Worm (Caenorhabditis elegans) whole organism, young adult: Measurements from ENCODE around the gene abhd-5.2.

Experiments
- B0336.3 ChIP-seq: fragments of 200-800 bp; sonication (Bioruptor generic); IDR thresholded peaks from 2 replicates; pipeline ENCODE4 v1.3.6; 2022; ENCODE audit warnings: missing genetic modification characterization, missing compliant biosample characterization
- C06A6.2 ChIP-seq: fragments of 200-800 bp; sonication (Bioruptor generic); conservative IDR thresholded peaks from 2 replicates; pipeline ENCODE4 v1.3.6; 2022; ENCODE audit warnings: missing genetic modification characterization, missing compliant biosample characterization
- F10E7.11 ChIP-seq: sonication (generic microtip); optimal IDR thresholded peaks from 2 replicates; lab custom pipeline; 2017; ENCODE audit warnings: mild to moderate bottlenecking, missing genetic modification characterization, moderate library complexity, missing compliant biosample characterization
- F33H1.4 ChIP-seq: fragments of 200-800 bp; sonication (Bioruptor generic); IDR thresholded peaks from 2 replicates; pipeline ENCODE4 v1.3.6; 2022; ENCODE audit warnings: missing genetic modification reagents, missing genetic modification characterization, missing compliant biosample characterization
- F49E8.2 ChIP-seq: sonication (generic microtip); optimal IDR thresholded peaks from 3 replicates; lab custom pipeline; 2017; ENCODE audit warnings: missing genetic modification characterization, mild to moderate bottlenecking, missing compliant biosample characterization, antibody characterized with exemption, moderate library complexity; ENCODE audit not compliant: insufficient read depth
- F52B5.7 ChIP-seq: sonication (generic microtip); optimal IDR thresholded peaks from 2 replicates; lab custom pipeline; 2016; ENCODE audit warnings: mild to moderate bottlenecking, missing genetic modification characterization, missing compliant biosample characterization
- F57A8.1 ChIP-seq: fragments of 200-800 bp; sonication (Bioruptor generic); optimal IDR thresholded peaks from 2 replicates; lab custom pipeline; 2018; ENCODE audit warnings: mild to moderate bottlenecking, missing genetic modification characterization, moderate library complexity, missing compliant biosample characterization
- T26A5.8 ChIP-seq: sonication (generic microtip); optimal IDR thresholded peaks from 2 replicates; lab custom pipeline; 2016; ENCODE audit warnings: missing genetic modification characterization, missing compliant biosample characterization
- Y67H2A.10 ChIP-seq: fragments of 200-800 bp; sonication (Bioruptor generic); conservative IDR thresholded peaks from 2 replicates; pipeline ENCODE4 v1.3.6; 2022; ENCODE audit warnings: missing genetic modification reagents, missing genetic modification characterization, missing compliant biosample characterization
- Y95B8A.8 ChIP-seq: fragments of 200-800 bp; sonication (Bioruptor generic); IDR thresholded peaks from 2 replicates; pipeline ENCODE4 v1.3.6; 2022; ENCODE audit warnings: missing genetic modification reagents, missing genetic modification characterization, missing compliant biosample characterization
- aptf-2 ChIP-seq: fragments of 200-800 bp; sonication (Bioruptor generic); conservative IDR thresholded peaks from 2 replicates; pipeline ENCODE4 v1.3.6; 2022; ENCODE audit warnings: missing genetic modification reagents, missing genetic modification characterization, missing compliant biosample characterization
- aptf-3 ChIP-seq: fragments of 200-800 bp; sonication (Bioruptor generic); IDR thresholded peaks from 2 replicates; pipeline ENCODE4 v1.3.6; 2022; ENCODE audit warnings: missing genetic modification characterization, missing compliant biosample characterization
- atf-7 ChIP-seq: sonication (generic microtip); optimal IDR thresholded peaks from 2 replicates; lab custom pipeline; 2017; ENCODE audit warnings: mild to moderate bottlenecking, missing genetic modification characterization, missing compliant biosample characterization
- attf-3 ChIP-seq: fragments of 200-800 bp; sonication (Bioruptor generic); conservative IDR thresholded peaks from 2 replicates; pipeline ENCODE4 v1.3.6; 2022; ENCODE audit warnings: missing genetic modification reagents, missing genetic modification characterization, missing compliant biosample characterization
- attf-5 ChIP-seq: fragments of 200-800 bp; sonication (Bioruptor generic); optimal IDR thresholded peaks from 2 replicates; lab custom pipeline; 2018; ENCODE audit warnings: mild to moderate bottlenecking, missing genetic modification characterization, missing compliant biosample characterization
- ceh-40 ChIP-seq: fragments of 200-800 bp; sonication (Bioruptor generic); IDR thresholded peaks from 2 replicates; pipeline ENCODE4 v1.3.6; 2022; ENCODE audit warnings: missing genetic modification characterization, missing compliant biosample characterization
- ceh-79 ChIP-seq: sonication (generic microtip); optimal IDR thresholded peaks from 2 replicates; lab custom pipeline; 2017; ENCODE audit warnings: mild to moderate bottlenecking, missing genetic modification characterization, missing compliant biosample characterization
- egl-44 ChIP-seq: fragments of 200-800 bp; sonication (Bioruptor generic); IDR thresholded peaks from 2 replicates; pipeline ENCODE4 v1.3.6; 2022; ENCODE audit warnings: missing genetic modification reagents, missing genetic modification characterization, missing compliant biosample characterization
- egrh-3 ChIP-seq: fragments of 200-800 bp; sonication (Bioruptor generic); IDR thresholded peaks from 2 replicates; pipeline ENCODE4 v1.3.6; 2022; ENCODE audit warnings: missing genetic modification reagents, missing genetic modification characterization, missing compliant biosample characterization
- ekl-4 ChIP-seq: fragments of 200-800 bp; sonication (Bioruptor generic); IDR thresholded peaks from 2 replicates; pipeline ENCODE4 v1.3.6; 2022; ENCODE audit warnings: missing genetic modification reagents, missing genetic modification characterization, missing compliant biosample characterization
- hlh-12 ChIP-seq: sonication (generic microtip); optimal IDR thresholded peaks from 2 replicates; lab custom pipeline; 2016; ENCODE audit warnings: missing genetic modification characterization, missing compliant biosample characterization
- hlh-26 ChIP-seq: fragments of 200-800 bp; sonication (Bioruptor generic); conservative IDR thresholded peaks from 2 replicates; pipeline ENCODE4 v1.3.6; 2022; ENCODE audit warnings: missing genetic modification reagents, missing genetic modification characterization, missing compliant biosample characterization
- hmg-1.2 ChIP-seq: fragments of 200-800 bp; sonication (Bioruptor generic); IDR thresholded peaks from 2 replicates; pipeline ENCODE4 v1.3.6; 2022; ENCODE audit warnings: missing genetic modification reagents, missing genetic modification characterization, missing compliant biosample characterization
- hmg-20 ChIP-seq: fragments of 200-800 bp; sonication (Bioruptor generic); IDR thresholded peaks from 2 replicates; pipeline ENCODE4 v1.3.6; 2022; ENCODE audit warnings: missing genetic modification reagents, missing genetic modification characterization, missing compliant biosample characterization
- hsf-1 ChIP-seq: fragments of 200-800 bp; sonication (Bioruptor generic); IDR thresholded peaks from 2 replicates; pipeline ENCODE4 v1.3.6; 2022; ENCODE audit warnings: missing genetic modification reagents, missing genetic modification characterization, missing compliant biosample characterization
- lin-54 ChIP-seq: fragments of 200-800 bp; sonication (Bioruptor generic); optimal IDR thresholded peaks from 2 replicates; lab custom pipeline; 2018; ENCODE audit warnings: mild to moderate bottlenecking, missing genetic modification characterization, missing compliant biosample characterization
- lir-1 ChIP-seq: fragments of 200-800 bp; sonication (Bioruptor generic); conservative IDR thresholded peaks from 2 replicates; pipeline ENCODE4 v1.3.6; 2022; ENCODE audit warnings: missing genetic modification reagents, missing genetic modification characterization, missing compliant biosample characterization
- lsl-1 ChIP-seq: fragments of 200-800 bp; sonication (Bioruptor generic); optimal IDR thresholded peaks from 2 replicates; lab custom pipeline; 2018; ENCODE audit warnings: mild to moderate bottlenecking, missing genetic modification characterization, moderate library complexity, missing compliant biosample characterization
- madf-10 ChIP-seq: sonication (generic microtip); optimal IDR thresholded peaks from 2 replicates; lab custom pipeline; 2016; ENCODE audit warnings: mild to moderate bottlenecking, missing genetic modification characterization, missing compliant biosample characterization
- mes-4 ChIP-seq: sonication (generic microtip); optimal IDR thresholded peaks from 2 replicates; lab custom pipeline; 2016; ENCODE audit warnings: missing genotype, missing genetic modification characterization, missing compliant biosample characterization
- nfya-1 ChIP-seq: sonication (generic microtip); optimal IDR thresholded peaks from 2 replicates; lab custom pipeline; 2017; ENCODE audit warnings: antibody characterized with exemption, missing compliant biosample characterization, missing genetic modification characterization, borderline replicate concordance; ENCODE audit not compliant: insufficient read depth
- nhr-179 ChIP-seq: sonication (generic microtip); optimal IDR thresholded peaks from 2 replicates; lab custom pipeline; 2016; ENCODE audit warnings: mild to moderate bottlenecking, missing genetic modification characterization, missing compliant biosample characterization
- pha-4 ChIP-seq: fragments of 150-350 bp; sonication (generic microtip); optimal IDR thresholded peaks from 2 replicates; lab custom pipeline; 2014; ENCODE audit warnings: missing biosample characterization, missing genetic modification reagents, missing genetic modification characterization
- rcor-1 ChIP-seq: fragments of 200-800 bp; sonication (Bioruptor generic); IDR thresholded peaks from 2 replicates; pipeline ENCODE4 v1.3.6; 2022; ENCODE audit warnings: missing genetic modification reagents, missing genetic modification characterization, missing compliant biosample characterization
- rec-8 ChIP-seq, 2 experiments: sonication (generic microtip); optimal IDR thresholded peaks; 2 replicates each; lab custom pipeline; 2016; ENCODE audit warnings: mild to moderate bottlenecking in 2 of 2, missing genetic modification characterization in 2 of 2, missing genetic modification reagents in 2 of 2, missing genotype in 2 of 2, missing biosample characterization in 1 of 2, missing compliant biosample characterization in 1 of 2, moderate library complexity in 1 of 2
- rpc-1 ChIP-seq, 2 experiments: fragments of 150-350 bp in 1 of 2; sonication (generic microtip) in 1 of 2; optimal IDR thresholded peaks; 2 replicates each; lab custom pipeline; 2014 to 2018; ENCODE audit warnings: missing biosample characterization in 1 of 2, missing genetic modification characterization in 1 of 2, missing genetic modification reagents in 1 of 2, missing genotype in 1 of 2
- sea-2 ChIP-seq: fragments of 200-800 bp; sonication (Bioruptor generic); IDR thresholded peaks from 2 replicates; pipeline ENCODE4 v1.3.6; 2022; ENCODE audit warnings: missing genetic modification characterization, missing compliant biosample characterization
- snpc-4 ChIP-seq, 5 experiments: fragments of 150-350 bp in 1 of 5; sonication (generic microtip) in 4 of 5; optimal IDR thresholded peaks; 2 replicates each; lab custom pipeline; 2014 to 2018; ENCODE audit warnings: missing genetic modification characterization in 5 of 5, missing biosample characterization in 3 of 5, antibody characterized with exemption in 2 of 5, mild to moderate bottlenecking in 2 of 5, missing compliant biosample characterization in 2 of 5, missing genotype in 2 of 5, moderate library complexity in 2 of 5, missing genetic modification reagents in 1 of 5
- tbp1 ChIP-seq: fragments of 200-800 bp; sonication (Bioruptor generic); optimal IDR thresholded peaks from 2 replicates; lab custom pipeline; 2018; ENCODE audit warnings: mild to moderate bottlenecking, missing genetic modification characterization, missing compliant biosample characterization
- tbx-9 ChIP-seq: sonication (generic microtip); optimal IDR thresholded peaks from 2 replicates; lab custom pipeline; 2016; ENCODE audit warnings: borderline replicate concordance, missing genetic modification characterization, inconsistent platforms, missing compliant biosample characterization
- unc-130 ChIP-seq: sonication (generic microtip); optimal IDR thresholded peaks from 2 replicates; lab custom pipeline; 2016; ENCODE audit warnings: missing genetic modification reagents, missing genetic modification characterization, missing compliant biosample characterization
- zfh-2 ChIP-seq: fragments of 200-800 bp; sonication (Bioruptor generic); conservative IDR thresholded peaks from 2 replicates; pipeline ENCODE4 v1.3.6; 2022; ENCODE audit warnings: missing genetic modification reagents, missing genetic modification characterization, missing compliant biosample characterization
- ztf-18 ChIP-seq: sonication (generic microtip); optimal IDR thresholded peaks from 2 replicates; lab custom pipeline; 2016; ENCODE audit warnings: missing genotype, mild to moderate bottlenecking, missing genetic modification characterization, missing compliant biosample characterization
- ztf-25 ChIP-seq: fragments of 200-800 bp; sonication (Bioruptor generic); IDR thresholded peaks from 2 replicates; pipeline ENCODE4 v1.3.6; 2022; ENCODE audit warnings: missing genetic modification reagents, missing genetic modification characterization, missing compliant biosample characterization

abhd-5.2 gene

DNA sequence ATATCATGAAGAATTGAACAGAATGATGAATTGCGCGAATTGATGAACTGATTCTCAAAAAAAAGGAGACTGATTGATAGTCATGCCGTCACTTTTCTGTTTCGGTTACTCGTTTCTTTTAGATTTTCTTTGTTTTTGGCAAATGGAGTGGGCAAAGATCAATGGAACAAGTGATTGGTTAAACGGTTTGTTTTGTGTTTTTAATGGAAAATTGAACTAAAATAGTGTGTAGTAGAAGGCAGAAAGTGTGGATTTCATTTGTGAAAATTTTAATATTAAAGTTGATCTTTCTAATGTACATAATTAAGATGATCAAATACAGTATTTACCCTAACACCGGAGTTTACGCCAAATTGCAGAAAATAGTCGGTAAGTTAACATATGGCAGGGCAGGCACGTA is 4.6 kb upstream of the abhd-5.2 start, which contains the start of gene nas-9:
TSS of gene nas-9 (minus strand) at position 101 of the 400 bp plus-strand sequence.
- TF ChIP-seq ceh-79 (no peak), lir-1 (no peak), Y67H2A.10 (GFP tag; lab: Robert Waterston, UW) (no peak), nhr-179 (tag; lab: Kevin White, UChicago) (no peak), tbx-9 (tag; lab: Kevin White, UChicago) (no peak), T26A5.8 (tag; lab: Kevin White, UChicago) (no peak), hlh-26 (GFP tag; lab: Robert Waterston, UW) (no peak)

DNA sequence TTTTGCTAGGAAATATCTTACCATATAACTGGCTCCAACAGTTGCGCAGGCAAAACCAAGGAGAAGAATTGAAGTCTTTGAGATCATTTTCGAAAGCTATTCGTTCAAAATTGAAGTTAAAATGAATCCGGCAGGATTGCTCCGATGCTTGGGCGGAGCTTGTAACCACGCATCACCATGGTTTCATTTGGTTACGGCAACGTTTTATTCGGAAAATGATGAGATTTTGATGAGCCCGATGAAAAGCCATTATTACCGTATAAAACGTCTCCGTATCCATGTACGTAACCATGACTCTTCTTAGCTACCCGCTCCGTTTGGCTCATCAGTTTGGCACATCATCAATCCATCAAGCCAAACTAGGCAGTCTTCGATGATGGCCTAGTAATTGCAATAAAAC is 3.3 kb upstream of the abhd-5.2 start, which contains the start of gene cwp-1:
TSS of gene cwp-1 (minus strand) at position 101 of the 400 bp plus-strand sequence.
- no peak for TF ChIP-seq rec-8 (tag; optimal IDR thresholded peaks at IDR 0.05; lab: Kevin White, UChicago)
- no peak for TF ChIP-seq B0336.3 (GFP tag; lab: Robert Waterston, UW)
- TF ChIP-seq F57A8.1 (GFP tag; lab: Kevin White, UChicago), result no peak
- no peak for TF ChIP-seq ztf-25 (GFP tag; lab: Robert Waterston, UW)
- no peak for TF ChIP-seq ekl-4 (GFP tag; lab: Robert Waterston, UW)
- TF ChIP-seq, all 124 proteins: peak for 0

DNA sequence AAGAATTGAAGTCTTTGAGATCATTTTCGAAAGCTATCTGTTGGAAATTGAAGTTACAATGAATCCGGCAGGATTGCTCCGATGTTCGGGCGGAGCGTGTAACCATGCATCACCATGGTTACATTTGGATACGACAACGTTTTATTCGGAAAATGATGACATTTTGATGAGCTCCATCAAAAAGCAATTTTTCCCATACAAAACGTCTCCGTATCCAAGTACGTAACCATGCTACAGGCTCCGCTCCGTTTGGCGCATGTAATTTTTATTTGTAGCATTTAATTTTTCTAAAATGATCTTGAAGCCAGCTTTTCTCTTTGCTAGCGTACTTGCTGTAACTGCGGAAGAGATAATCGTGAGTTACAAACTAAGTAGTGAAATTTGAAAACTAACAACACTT is 1.9 kb upstream of the abhd-5.2 start, which contains the start of the genes cwp-2 and cwp-3:
TSS of gene cwp-2 (minus strand) at position 101 of the 400 bp plus-strand sequence.
TSS of gene cwp-3 (plus strand) at position 293 of the 400 bp plus-strand sequence.
- TF ChIP-seq unc-130 (GFP tag; lab: Kevin White, UChicago) (no peak), lin-54 (no peak), nfya-1 (no peak), Y95B8A.8 (GFP tag; lab: Robert Waterston, UW) (no peak), F33H1.4 (no peak), rcor-1 (GFP tag; lab: Robert Waterston, UW) (no peak), snpc-4 (GFP tag; optimal IDR thresholded peaks at IDR 0.05; lab: Kevin White, UChicago) (no peak), snpc-4 (tag; optimal IDR thresholded peaks at IDR 0.05; lab: Kevin White, UChicago) (no peak), lsl-1 (no peak), Y67H2A.10 (GFP tag; lab: Robert Waterston, UW) (no peak), pha-4 (no peak), hsf-1 (GFP tag; lab: Robert Waterston, UW) (no peak), zfh-2 (GFP tag; lab: Robert Waterston, UW) (no peak), hmg-20 (GFP tag; lab: Robert Waterston, UW) (no peak), aptf-2 (GFP tag; lab: Robert Waterston, UW) (no peak), ekl-4 (GFP tag; lab: Robert Waterston, UW) (no peak), ceh-40 (GFP tag; lab: Robert Waterston, UW) (no peak), atf-7 (no peak), attf-3 (GFP tag; lab: Robert Waterston, UW) (no peak)

DNA sequence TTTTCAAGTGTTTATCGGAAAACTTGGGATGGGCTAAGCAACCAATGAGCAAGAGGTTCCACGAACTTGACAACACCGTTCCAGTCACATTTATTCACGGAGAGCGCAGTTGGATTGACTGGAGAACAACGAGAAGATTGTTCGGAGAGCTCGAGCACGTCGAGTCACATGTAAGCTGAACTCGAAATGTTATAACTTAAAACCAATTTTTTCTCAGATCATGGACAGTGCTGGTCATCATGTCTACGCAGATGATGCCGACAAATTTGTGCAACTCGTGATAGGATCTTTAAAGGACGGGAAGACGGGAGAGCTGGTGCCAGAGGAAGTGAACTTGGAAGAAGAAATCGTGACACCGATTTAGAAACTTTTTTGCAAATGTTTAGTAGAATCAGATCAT is 2.0 kb downstream of the abhd-5.2 start:
- TF ChIP-seq aptf-3 (GFP tag; lab: Robert Waterston, UW) (no peak), aptf-2 (GFP tag; lab: Robert Waterston, UW) (no peak), rpc-1 (optimal IDR thresholded peaks at IDR 0.05; lab: Kevin White, UChicago) (no peak), rpc-1 (tag; optimal IDR thresholded peaks at IDR 0.05; lab: Kevin White, UChicago) (no peak), egrh-3 (GFP tag; lab: Robert Waterston, UW) (no peak), hlh-26 (GFP tag; lab: Robert Waterston, UW) (no peak), attf-5 (GFP tag; lab: Kevin White, UChicago) (no peak), tbp1 (GFP tag; lab: Kevin White, UChicago) (no peak), F49E8.2 (no peak), egl-44 (no peak), unc-130 (GFP tag; lab: Kevin White, UChicago) (no peak), ztf-18 (tag; lab: Kevin White, UChicago) (no peak), hmg-1.2 (GFP tag; lab: Robert Waterston, UW) (no peak), sea-2 (GFP tag; lab: Robert Waterston, UW) (no peak), F52B5.7 (tag; lab: Kevin White, UChicago) (no peak), C06A6.2 (no peak), madf-10 (no peak), mes-4 (no peak), F10E7.11 (no peak), hlh-12 (tag; lab: Kevin White, UChicago) (no peak)
